Comparison of ENCODE assay signal across 5 worm cellular contexts in the genomic region with DNA sequence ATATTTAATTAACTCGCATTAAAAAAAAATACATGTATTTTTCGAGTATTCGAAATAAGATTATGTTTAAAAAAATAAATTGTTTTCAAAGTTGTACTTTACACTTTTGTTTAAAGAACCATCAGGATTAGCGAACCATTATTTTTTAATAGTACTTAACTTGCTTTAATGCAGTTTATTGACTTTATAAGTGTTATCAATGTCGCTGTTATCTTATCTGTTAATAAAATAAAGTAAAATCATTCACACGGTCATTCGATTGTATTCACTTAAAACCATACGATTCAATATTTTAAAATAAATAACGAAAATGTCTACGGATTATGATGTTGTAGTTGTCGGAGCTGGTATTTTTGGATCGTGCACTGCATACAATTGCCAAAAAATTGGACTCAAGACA.
TF ChIP-seq lines count a peak whose summit lies in the region.

A gene (plus strand): TSS at position 271 of the 400 bp plus-strand sequence.

TF ChIP-seq in whole organism, L1 larva, 84 proteins besides CTCF, POLR2A, EP300 and RAD21:
- peak in 1 of 6 experiments; percentile 9 for TF ChIP-seq elt-3 (tag; optimal IDR thresholded peaks at IDR 0.05; lab: Kevin White, UChicago)
- peak; percentile 82 for TF ChIP-seq elt-2 (tag; optimal IDR thresholded peaks at IDR 0.05; lab: Kevin White, UChicago)
- no peak for TF ChIP-seq zag-1 (tag; optimal IDR thresholded peaks at IDR 0.05; lab: Kevin White, UChicago)

TF ChIP-seq in whole organism, L2 larva, 48 proteins besides CTCF, POLR2A, EP300 and RAD21:
- TF ChIP-seq crh-2 (tag; optimal IDR thresholded peaks at IDR 0.05; lab: Kevin White, UChicago), result no peak
- peak; percentile 17 for TF ChIP-seq fos-1 (tag; optimal IDR thresholded peaks at IDR 0.05; lab: Kevin White, UChicago)

TF ChIP-seq in whole organism, L3 larva, 47 proteins besides CTCF, POLR2A, EP300 and RAD21:
- no peak for TF ChIP-seq ceh-9 (tag; optimal IDR thresholded peaks at IDR 0.05; lab: Kevin White, UChicago)
- TF ChIP-seq lsy-12 (tag; optimal IDR thresholded peaks at IDR 0.05; lab: Kevin White, UChicago), result no peak
- peak; percentile 67 for TF ChIP-seq elt-2 (tag; optimal IDR thresholded peaks at IDR 0.05; lab: Kevin White, UChicago)
- TF ChIP-seq nhr-43 (tag; optimal IDR thresholded peaks at IDR 0.05; lab: Kevin White, UChicago; ENCODE audit: poor library complexity, severe bottlenecking), result no peak
- TF ChIP-seq daf-12 (tag; optimal IDR thresholded peaks at IDR 0.05; lab: Kevin White, UChicago), result no peak
- no peak for TF ChIP-seq snpc-4 (tag; optimal IDR thresholded peaks at IDR 0.05; lab: Kevin White, UChicago)
- TF ChIP-seq lin-15B (tag; optimal IDR thresholded peaks at IDR 0.05; lab: Kevin White, UChicago), result no peak
- TF ChIP-seq jun-1 (tag; optimal IDR thresholded peaks at IDR 0.05; lab: Kevin White, UChicago), result no peak
- TF ChIP-seq egl-5 (tag; optimal IDR thresholded peaks at IDR 0.05; lab: Kevin White, UChicago), result no peak
- no peak for TF ChIP-seq ZK546.5 (tag; optimal IDR thresholded peaks at IDR 0.05; lab: Kevin White, UChicago)
- peak; percentile 76 for TF ChIP-seq pqm-1 (tag; optimal IDR thresholded peaks at IDR 0.05; lab: Kevin White, UChicago)
- no peak for TF ChIP-seq elt-3 (tag; optimal IDR thresholded peaks at IDR 0.05; lab: Kevin White, UChicago)
- no peak for TF ChIP-seq unc-62 (GFP tag; optimal IDR thresholded peaks at IDR 0.05; lab: Kevin White, UChicago)
- TF ChIP-seq nhr-12 (tag; optimal IDR thresholded peaks at IDR 0.05; lab: Kevin White, UChicago), result no peak
TF ChIP-seq in whole organism, L3 larva: peak in this region for 2.

TF ChIP-seq in whole organism, L4 larva, 104 proteins besides CTCF, POLR2A, EP300 and RAD21:
- TF ChIP-seq php-3 (GFP tag; IDR thresholded peaks at IDR 0.05; lab: Robert Waterston, UW), result peak; percentile 70
- TF ChIP-seq nhr-28 (tag; optimal IDR thresholded peaks at IDR 0.05; lab: Kevin White, UChicago), result peak; percentile 22
- no peak for TF ChIP-seq nhr-237 (tag; optimal IDR thresholded peaks at IDR 0.05; lab: Kevin White, UChicago)
- TF ChIP-seq ZK337.2 (GFP tag; IDR thresholded peaks at IDR 0.05; lab: Robert Waterston, UW), result no peak
- no peak for TF ChIP-seq ztf-11 (tag; optimal IDR thresholded peaks at IDR 0.05; lab: Kevin White, UChicago)
- TF ChIP-seq dve-1 (tag; optimal IDR thresholded peaks at IDR 0.05; lab: Kevin White, UChicago; ENCODE audit: insufficient read depth), result peak; percentile 36
- TF ChIP-seq Y48G9A.11 (GFP tag; IDR thresholded peaks at IDR 0.05; lab: Robert Waterston, UW), result no peak
- TF ChIP-seq tra-1 (GFP tag; IDR thresholded peaks at IDR 0.05; lab: Robert Waterston, UW), result no peak
- TF ChIP-seq pqm-1 (tag; optimal IDR thresholded peaks at IDR 0.05; lab: Kevin White, UChicago), result peak; percentile 16

TF ChIP-seq in whole organism, late embryonic, 69 proteins besides CTCF, POLR2A, EP300 and RAD21:
- TF ChIP-seq nhr-11 (tag; optimal IDR thresholded peaks at IDR 0.05; lab: Kevin White, UChicago), result no peak
- peak; percentile 59 for TF ChIP-seq elt-2 (tag; optimal IDR thresholded peaks at IDR 0.05; lab: Kevin White, UChicago)
